Worm (Caenorhabditis elegans) whole organism, L3 larva: ENCODE results near the gene C26D10.7.

Experiments
- R02D3.7 ChIP-seq: fragments of 150-350 bp; optimal IDR thresholded peaks from 2 replicates; lab custom pipeline; 2014; ENCODE audit warnings: missing biosample characterization, missing genetic modification characterization
- ZK546.5 ChIP-seq: sonication (generic microtip); optimal IDR thresholded peaks from 2 replicates; lab custom pipeline; 2017; ENCODE audit warnings: missing biosample characterization, missing genetic modification characterization
- aly-2 ChIP-seq: fragments of 150-350 bp; optimal IDR thresholded peaks from 2 replicates; lab custom pipeline; 2014; ENCODE audit warnings: missing biosample characterization, missing genetic modification characterization
- ceh-16 ChIP-seq: sonication (generic microtip); optimal IDR thresholded peaks from 2 replicates; lab custom pipeline; 2017; ENCODE audit warnings: missing biosample characterization, missing genetic modification characterization
- ceh-82 ChIP-seq: fragments of 150-350 bp; optimal IDR thresholded peaks from 2 replicates; lab custom pipeline; 2014; ENCODE audit warnings: missing biosample characterization, missing genetic modification characterization
- daf-12 ChIP-seq: fragments of 150-350 bp; optimal IDR thresholded peaks from 2 replicates; lab custom pipeline; 2014; ENCODE audit warnings: missing biosample characterization, missing genetic modification reagents, missing genetic modification characterization
- egl-27 ChIP-seq: sonication (generic microtip); optimal IDR thresholded peaks from 4 replicates; lab custom pipeline; 2017; ENCODE audit warnings: missing biosample characterization, missing genetic modification reagents, missing genetic modification characterization
- egl-5 ChIP-seq: fragments of 150-350 bp; optimal IDR thresholded peaks from 2 replicates; lab custom pipeline; 2017; ENCODE audit warnings: missing biosample characterization, missing genetic modification reagents, missing genetic modification characterization, inconsistent platforms
- elt-1 ChIP-seq: fragments of 150-350 bp; optimal IDR thresholded peaks from 2 replicates; lab custom pipeline; 2014; ENCODE audit warnings: missing biosample characterization, missing genetic modification characterization
- elt-2 ChIP-seq: sonication (generic microtip); optimal IDR thresholded peaks from 2 replicates; lab custom pipeline; 2016; ENCODE audit warnings: missing genetic modification reagents, mild to moderate bottlenecking, missing genetic modification characterization, missing compliant biosample characterization
- elt-3 ChIP-seq, 3 experiments: fragments of 150-350 bp in 1 of 3; sonication (generic microtip) in 2 of 3; optimal IDR thresholded peaks; 2 replicates in 2 of 3; 4 replicates in 1 of 3; lab custom pipeline; 2014 to 2017; ENCODE audit warnings: missing biosample characterization in 3 of 3, missing genetic modification characterization in 3 of 3
- eor-1 ChIP-seq, 2 experiments: fragments of 150-350 bp; optimal IDR thresholded peaks; 2 replicates each; lab custom pipeline; 2014 to 2018; ENCODE audit warnings: missing biosample characterization in 2 of 2, missing genetic modification characterization in 2 of 2
- fkh-10 ChIP-seq: sonication (generic microtip); optimal IDR thresholded peaks from 2 replicates; lab custom pipeline; 2017; ENCODE audit warnings: missing biosample characterization, missing genetic modification reagents, missing genetic modification characterization
- hmg-11 ChIP-seq: sonication (generic microtip); optimal IDR thresholded peaks from 2 replicates; lab custom pipeline; 2016; ENCODE audit warnings: missing genetic modification characterization, missing compliant biosample characterization
- lin-15B ChIP-seq: fragments of 150-350 bp; optimal IDR thresholded peaks from 2 replicates; lab custom pipeline; 2014; ENCODE audit warnings: missing biosample characterization, missing genetic modification characterization
- lsy-12 ChIP-seq: sonication (generic microtip); optimal IDR thresholded peaks from 2 replicates; lab custom pipeline; 2016; ENCODE audit warnings: mild to moderate bottlenecking, missing genetic modification characterization, missing compliant biosample characterization
- mdl-1 ChIP-seq: fragments of 150-350 bp; optimal IDR thresholded peaks from 2 replicates; lab custom pipeline; 2014; ENCODE audit warnings: missing biosample characterization, missing genetic modification characterization
- mml-1 ChIP-seq: fragments of 150-350 bp; sonication (generic microtip); optimal IDR thresholded peaks from 3 replicates; lab custom pipeline; 2014; ENCODE audit warnings: missing biosample characterization, missing genetic modification characterization
- nhr-11 ChIP-seq: fragments of 150-350 bp; optimal IDR thresholded peaks from 2 replicates; lab custom pipeline; 2014; ENCODE audit warnings: missing biosample characterization, missing genetic modification characterization
- nhr-12 ChIP-seq: fragments of 150-350 bp; optimal IDR thresholded peaks from 2 replicates; lab custom pipeline; 2014; ENCODE audit warnings: missing biosample characterization, missing genetic modification characterization
- nhr-25 ChIP-seq: sonication (generic microtip); optimal IDR thresholded peaks from 2 replicates; lab custom pipeline; 2017; ENCODE audit warnings: missing biosample characterization, missing genetic modification characterization
- nhr-43 ChIP-seq: sonication (generic microtip); optimal IDR thresholded peaks from 2 replicates; lab custom pipeline; 2016; ENCODE audit warnings: mild to moderate bottlenecking, missing genetic modification characterization, missing compliant biosample characterization; ENCODE audit not compliant: poor library complexity, severe bottlenecking
- nhr-67 ChIP-seq: fragments of 150-350 bp; optimal IDR thresholded peaks from 2 replicates; lab custom pipeline; 2014; ENCODE audit warnings: missing biosample characterization, missing genetic modification characterization
- nhr-76 ChIP-seq: fragments of 150-350 bp; sonication (generic microtip); optimal IDR thresholded peaks from 5 replicates; lab custom pipeline; 2014; ENCODE audit warnings: missing biosample characterization, missing genetic modification characterization
- nhr-77 ChIP-seq: fragments of 150-350 bp; optimal IDR thresholded peaks from 2 replicates; lab custom pipeline; 2014; ENCODE audit warnings: missing biosample characterization, missing genetic modification characterization
- pha-4 ChIP-seq: fragments of 150-350 bp; optimal IDR thresholded peaks from 2 replicates; lab custom pipeline; 2014; ENCODE audit warnings: missing biosample characterization, missing genetic modification reagents, missing genetic modification characterization
- pqm-1 ChIP-seq: fragments of 150-350 bp; optimal IDR thresholded peaks from 2 replicates; lab custom pipeline; 2017; ENCODE audit warnings: missing biosample characterization, missing genetic modification characterization, inconsistent platforms
- sea-2 ChIP-seq: fragments of 150-350 bp; sonication (generic microtip); optimal IDR thresholded peaks from 4 replicates; lab custom pipeline; 2014; ENCODE audit warnings: missing biosample characterization, missing genetic modification reagents, missing genetic modification characterization
- skn-1 ChIP-seq: fragments of 150-350 bp; optimal IDR thresholded peaks from 2 replicates; lab custom pipeline; 2014; ENCODE audit warnings: missing biosample characterization, missing genetic modification characterization
- unc-39 ChIP-seq: sonication (generic microtip); optimal IDR thresholded peaks from 4 replicates; lab custom pipeline; 2017; ENCODE audit warnings: missing biosample characterization, missing genetic modification characterization
- unc-62 ChIP-seq: fragments of 150-350 bp; sonication (generic microtip); optimal IDR thresholded peaks from 4 replicates; lab custom pipeline; 2014; ENCODE audit warnings: missing biosample characterization, missing genetic modification reagents, missing genetic modification characterization
- ztf-11 ChIP-seq: fragments of 150-350 bp; optimal IDR thresholded peaks from 2 replicates; lab custom pipeline; 2014; ENCODE audit warnings: missing biosample characterization, missing genetic modification characterization
- ztf-4 ChIP-seq: fragments of 150-350 bp; optimal IDR thresholded peaks from 2 replicates; lab custom pipeline; 2014; ENCODE audit warnings: missing biosample characterization, missing genetic modification characterization

C26D10.7 gene

DNA sequence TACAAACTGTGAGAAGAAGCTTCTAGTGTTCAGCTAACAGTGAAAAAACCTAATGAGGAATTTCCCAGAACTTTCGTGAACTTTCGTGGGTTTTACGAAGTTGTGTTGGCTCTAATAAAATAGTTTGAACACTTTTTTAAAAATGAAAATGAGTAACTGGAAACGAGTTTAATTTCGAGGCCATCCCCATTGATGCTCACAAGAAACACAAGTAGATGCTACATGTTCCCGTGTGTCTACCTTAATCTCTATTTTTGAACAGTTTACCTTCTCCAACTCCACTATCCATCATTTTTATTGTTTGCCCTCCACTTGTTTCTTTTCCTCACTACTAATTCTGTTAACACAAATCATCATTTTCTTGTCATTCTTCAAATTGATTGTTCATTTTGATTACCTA is at the start of gene C26D10.7:
TSS of gene C26D10.7 (plus strand) at position 301 of the 400 bp plus-strand sequence.
- TF ChIP-seq fkh-10 (GFP tag; lab: Kevin White, UChicago) (no peak), elt-1 (tag; lab: Kevin White, UChicago) (no peak), daf-12 (tag; lab: Kevin White, UChicago) (no peak), nhr-11 (tag; lab: Kevin White, UChicago) (no peak), ztf-11 (no peak), ztf-4 (tag; lab: Kevin White, UChicago) (no peak), eor-1 (tag; optimal IDR thresholded peaks at IDR 0.05; lab: Kevin White, UChicago) (no peak), mml-1 (tag; lab: Kevin White, UChicago) (no peak), R02D3.7 (no peak), elt-3 (tag; optimal IDR thresholded peaks at IDR 0.05; lab: Kevin White, UChicago) (no peak), elt-2 (tag; lab: Kevin White, UChicago) (no peak)
- TF ChIP-seq, all 47 proteins: peak for 0

DNA sequence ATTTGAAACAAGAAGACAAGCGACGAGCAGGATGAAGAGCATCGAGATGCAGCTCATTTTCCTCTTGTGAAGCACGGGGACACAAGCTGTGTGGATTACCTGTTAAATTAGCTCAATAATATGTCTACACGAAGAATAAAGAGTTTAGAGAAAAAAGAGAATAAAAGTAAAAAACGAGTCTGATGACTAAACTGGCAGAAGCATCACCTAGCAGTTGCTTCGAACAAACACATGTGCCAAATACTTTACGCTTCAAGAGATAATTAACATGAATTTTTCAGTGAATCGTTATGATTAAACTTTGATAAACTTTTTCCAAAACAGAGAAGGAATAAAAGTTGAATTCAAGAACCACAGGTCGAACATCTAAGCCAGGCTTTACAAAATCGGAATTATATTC is 38.4 kb upstream of the C26D10.7 start, which contains the start of gene nlp-55:
TSS of gene nlp-55 (minus strand) at position 101 of the 400 bp plus-strand sequence.
- TF ChIP-seq nhr-67, result no peak
- no peak for TF ChIP-seq lin-15B (tag; lab: Kevin White, UChicago)
- no peak for TF ChIP-seq ztf-11
- no peak for TF ChIP-seq ztf-4 (tag; lab: Kevin White, UChicago)
- TF ChIP-seq sea-2 (GFP tag; lab: Kevin White, UChicago), result no peak
- no peak for TF ChIP-seq elt-2 (tag; lab: Kevin White, UChicago)
- TF ChIP-seq pqm-1 (tag; lab: Kevin White, UChicago), result no peak
- no peak for TF ChIP-seq nhr-76 (tag; lab: Kevin White, UChicago)
- no peak for TF ChIP-seq egl-27 (tag; lab: Kevin White, UChicago)
- TF ChIP-seq hmg-11 (tag; lab: Kevin White, UChicago), result no peak
- TF ChIP-seq eor-1 (tag; optimal IDR thresholded peaks at IDR 0.05; lab: Kevin White, UChicago), result no peak
- TF ChIP-seq ZK546.5 (tag; lab: Kevin White, UChicago), result no peak
- no peak for TF ChIP-seq ceh-82
- TF ChIP-seq nhr-12 (tag; lab: Kevin White, UChicago), result no peak
- TF ChIP-seq skn-1 (tag; lab: Kevin White, UChicago), result no peak

DNA sequence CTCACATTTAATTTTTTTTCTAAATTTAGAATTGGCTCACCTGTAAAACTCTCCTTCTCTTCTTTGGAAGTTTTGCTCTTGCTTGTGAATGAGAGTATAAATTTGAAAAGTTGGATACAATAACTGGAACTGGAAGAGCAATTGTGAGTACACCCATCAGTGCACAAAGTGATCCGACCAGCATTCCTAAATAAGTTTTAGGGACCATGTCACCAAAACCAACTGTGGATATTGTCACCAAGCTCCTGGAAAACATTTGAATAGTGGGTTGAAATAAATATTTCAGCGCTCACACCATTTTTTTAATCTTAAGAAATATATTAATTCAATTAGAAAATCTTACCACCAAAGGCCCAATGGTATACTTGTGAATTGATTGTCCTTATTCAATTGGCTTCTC is 25.4 kb upstream of the C26D10.7 start:
- TF ChIP-seq R02D3.7, result no peak
- no peak for TF ChIP-seq nhr-43 (tag; lab: Kevin White, UChicago)
- TF ChIP-seq fkh-10 (GFP tag; lab: Kevin White, UChicago), result no peak
- no peak for TF ChIP-seq ceh-16 (tag; lab: Kevin White, UChicago)
- TF ChIP-seq ZK546.5 (tag; lab: Kevin White, UChicago), result no peak
- TF ChIP-seq sea-2 (GFP tag; lab: Kevin White, UChicago), result no peak
- TF ChIP-seq nhr-25 (tag; lab: Kevin White, UChicago), result no peak
- no peak for TF ChIP-seq elt-1 (tag; lab: Kevin White, UChicago)
- no peak for TF ChIP-seq lsy-12 (tag; lab: Kevin White, UChicago)
- TF ChIP-seq elt-2 (tag; lab: Kevin White, UChicago), result no peak
- TF ChIP-seq mdl-1 (tag; lab: Kevin White, UChicago), result no peak
- no peak for TF ChIP-seq aly-2 (tag; lab: Kevin White, UChicago)
- no peak for TF ChIP-seq egl-27 (tag; lab: Kevin White, UChicago)
- TF ChIP-seq nhr-11 (tag; lab: Kevin White, UChicago), result no peak
- TF ChIP-seq unc-62 (GFP tag; lab: Kevin White, UChicago), result no peak
- TF ChIP-seq daf-12 (tag; lab: Kevin White, UChicago), result no peak
- TF ChIP-seq, all 47 proteins: peak for 0

ce11 chrII:8311484-8311883 is 22.3 kb upstream of the C26D10.7 start:
- no peak for TF ChIP-seq nhr-11 (tag; lab: Kevin White, UChicago)
- TF ChIP-seq elt-1 (tag; lab: Kevin White, UChicago), result no peak
- TF ChIP-seq pha-4 (tag; lab: Kevin White, UChicago), result no peak
- TF ChIP-seq nhr-25 (tag; lab: Kevin White, UChicago), result no peak
- TF ChIP-seq nhr-43 (tag; lab: Kevin White, UChicago), result no peak
- no peak for TF ChIP-seq nhr-77 (tag; lab: Kevin White, UChicago)
- TF ChIP-seq hmg-11 (tag; lab: Kevin White, UChicago), result no peak
- no peak for TF ChIP-seq nhr-12 (tag; lab: Kevin White, UChicago)
- TF ChIP-seq unc-39 (tag; lab: Kevin White, UChicago), result no peak
- no peak for TF ChIP-seq elt-2 (tag; lab: Kevin White, UChicago)
- no peak for TF ChIP-seq mml-1 (tag; lab: Kevin White, UChicago)
- TF ChIP-seq egl-27 (tag; lab: Kevin White, UChicago), result no peak
- TF ChIP-seq egl-5 (tag; lab: Kevin White, UChicago), result no peak
- TF ChIP-seq lin-15B (tag; lab: Kevin White, UChicago), result no peak
